Comparison of ENCODE assay signal across 1 fruit fly cellular context in genomic region chr3R:23300091-23300918, dm6.
TF ChIP-seq lines count a peak whose summit lies in the region.

No protein-coding gene starts in this region.

TF ChIP-seq in whole organism, embryonic, 481 proteins besides CTCF, POLR2A, EP300 and RAD21 (continued from another document):
- TF ChIP-seq CG10543 (GFP tag; optimal IDR thresholded peaks at IDR 0.05; lab: Kevin White, UChicago) (no peak), tll (GFP tag; optimal IDR thresholded peaks at IDR 0.05; lab: Kevin White, UChicago) (peak in 1 of 2 experiments; percentile 41), ara (GFP tag; IDR thresholded peaks at IDR 0.05; lab: Robert Waterston, UW) (0 out of 2 replicates have a peak, but pooled peaks have one; percentile 23), CHES-1-like (GFP tag; optimal IDR thresholded peaks at IDR 0.05; lab: Kevin White, UChicago) (peak; percentile 3), chif (GFP tag; optimal IDR thresholded peaks at IDR 0.05; lab: Kevin White, UChicago) (peak; percentile 38 to 75), CG12236 (GFP tag; optimal IDR thresholded peaks at IDR 0.05; lab: Kevin White, UChicago) (peak; percentile 22), twi (tag; optimal IDR thresholded peaks at IDR 0.05; lab: Kevin White, UChicago) (peak; percentile 95), CG9437 (GFP tag; optimal IDR thresholded peaks at IDR 0.05; lab: Kevin White, UChicago) (peak; percentile 24), cad (GFP tag; optimal IDR thresholded peaks at IDR 0.05; lab: Kevin White, UChicago) (peak; percentile 30), Kr (GFP tag; optimal IDR thresholded peaks at IDR 0.05; lab: Kevin White, UChicago) (no peak), zfh1 (GFP tag; IDR thresholded peaks at IDR 0.05; lab: Robert Waterston, UW) (peak; percentile 46; the same call in 2 of the 3 replicates), Gsc (GFP tag; IDR thresholded peaks at IDR 0.05; lab: Robert Waterston, UW) (no peak), CG7786 (GFP tag; optimal IDR thresholded peaks at IDR 0.05; lab: Kevin White, UChicago) (peak; percentile 20), sd (tag; optimal IDR thresholded peaks at IDR 0.05; lab: Kevin White, UChicago) (no peak), crol (GFP tag; IDR thresholded peaks at IDR 0.05; lab: Robert Waterston, UW) (no peak), CoRest (tag; optimal IDR thresholded peaks at IDR 0.05; lab: Kevin White, UChicago) (peak; percentile 37), CG33557 (GFP tag; optimal IDR thresholded peaks at IDR 0.05; lab: Kevin White, UChicago) (peak; percentile 60), org-1 (GFP tag; optimal IDR thresholded peaks at IDR 0.05; lab: Kevin White, UChicago) (peak; percentile 30), row (GFP tag; IDR thresholded peaks at IDR 0.05; lab: Robert Waterston, UW) (peak; percentile 65), CG4404 (GFP tag; IDR thresholded peaks at IDR 0.05; lab: Robert Waterston, UW) (peak; percentile 55; the same call in 1 of the 2 replicates), Optix (GFP tag; IDR thresholded peaks at IDR 0.05; lab: Robert Waterston, UW) (no peak), CG18764 (GFP tag; optimal IDR thresholded peaks at IDR 0.05; lab: Kevin White, UChicago) (no peak), Hr39 (optimal IDR thresholded peaks at IDR 0.05; lab: Kevin White, UChicago) (no peak), ash1 (GFP tag; optimal IDR thresholded peaks at IDR 0.05; lab: Kevin White, UChicago) (no peak), CG11504 (tag; optimal IDR thresholded peaks at IDR 0.05; lab: Kevin White, UChicago) (no peak), CG2712 (tag; optimal IDR thresholded peaks at IDR 0.05; lab: Kevin White, UChicago) (peak; percentile 63), Doc3 (GFP tag; IDR thresholded peaks at IDR 0.05; lab: Robert Waterston, UW; ENCODE audit: partially characterized antibody) (no peak), chn (GFP tag; optimal IDR thresholded peaks at IDR 0.05; lab: Kevin White, UChicago) (peak; percentile 57), Hsf (GFP tag; optimal IDR thresholded peaks at IDR 0.05; lab: Kevin White, UChicago) (peak; percentile 53), CG12071 (GFP tag; optimal IDR thresholded peaks at IDR 0.05; lab: Kevin White, UChicago) (no peak), CG15696 (tag; optimal IDR thresholded peaks at IDR 0.05; lab: Kevin White, UChicago) (peak; percentile 48), CG1529 (GFP tag; optimal IDR thresholded peaks at IDR 0.05; lab: Kevin White, UChicago) (peak; percentile 47), CG14710 (tag; optimal IDR thresholded peaks at IDR 0.05; lab: Kevin White, UChicago) (peak; percentile 11), B-H2 (GFP tag; optimal IDR thresholded peaks at IDR 0.05; lab: Kevin White, UChicago) (no peak), D19B (GFP tag; optimal IDR thresholded peaks at IDR 0.05; lab: Kevin White, UChicago) (no peak), CG6689 (GFP tag; IDR thresholded peaks at IDR 0.05; lab: Robert Waterston, UW) (0 out of 2 replicates have a peak, but pooled peaks have one; percentile 18), CG13775 (GFP tag; optimal IDR thresholded peaks at IDR 0.05; lab: Kevin White, UChicago) (peak; percentile 59), gcm (GFP tag; optimal IDR thresholded peaks at IDR 0.05; lab: Kevin White, UChicago) (peak; percentile 49), zf30C (GFP tag; optimal IDR thresholded peaks at IDR 0.05; lab: Kevin White, UChicago) (peak; percentile 97), pnt (GFP tag; optimal IDR thresholded peaks at IDR 0.05; lab: Kevin White, UChicago) (peak; percentile 10), CG8281 (tag; optimal IDR thresholded peaks at IDR 0.05; lab: Kevin White, UChicago) (no peak), Chrac-16 (GFP tag; optimal IDR thresholded peaks at IDR 0.05; lab: Kevin White, UChicago) (peak; percentile 68), CG17568 (GFP tag; optimal IDR thresholded peaks at IDR 0.05; lab: Kevin White, UChicago) (peak; percentile 20), bsh (GFP tag; optimal IDR thresholded peaks at IDR 0.05; lab: Kevin White, UChicago) (peak in 1 of 2 experiments; percentile 71), Ets97D (GFP tag; optimal IDR thresholded peaks at IDR 0.05; lab: Kevin White, UChicago) (no peak), crp (GFP tag; optimal IDR thresholded peaks at IDR 0.05; lab: Kevin White, UChicago) (peak in 1 of 2 experiments; percentile 19), CG10959 (GFP tag; IDR thresholded peaks at IDR 0.05; lab: Robert Waterston, UW) (peak; percentile 64), oc (tag; optimal IDR thresholded peaks at IDR 0.05; lab: Kevin White, UChicago) (peak; percentile 16), Hand (GFP tag; optimal IDR thresholded peaks at IDR 0.05; lab: Kevin White, UChicago) (no peak), croc (GFP tag; conservative IDR thresholded peaks at IDR 0.05; lab: Robert Waterston, UW) (no peak; the same call in 2 of the 3 replicates), CG12942 (GFP tag; optimal IDR thresholded peaks at IDR 0.05; lab: Kevin White, UChicago) (peak; percentile 6), Elba2 (GFP tag; optimal IDR thresholded peaks at IDR 0.05; lab: Kevin White, UChicago) (peak; percentile 58), sc (optimal IDR thresholded peaks at IDR 0.05; lab: Kevin White, UChicago) (no peak), sc (GFP tag; optimal IDR thresholded peaks at IDR 0.05; lab: Kevin White, UChicago) (peak; percentile 34), Nf-YB (GFP tag; optimal IDR thresholded peaks at IDR 0.05; lab: Kevin White, UChicago) (peak; percentile 17), ac (GFP tag; optimal IDR thresholded peaks at IDR 0.05; lab: Kevin White, UChicago) (peak; percentile 65), CG17829 (tag; optimal IDR thresholded peaks at IDR 0.05; lab: Kevin White, UChicago) (peak; percentile 26), fd102C (GFP tag; optimal IDR thresholded peaks at IDR 0.05; lab: Kevin White, UChicago) (peak; percentile 88), gce (GFP tag; IDR thresholded peaks at IDR 0.05; lab: Robert Waterston, UW) (no peak), CG1832 (GFP tag; optimal IDR thresholded peaks at IDR 0.05; lab: Kevin White, UChicago) (no peak), Eip74EF (GFP tag; optimal IDR thresholded peaks at IDR 0.05; lab: Kevin White, UChicago) (no peak), zen (tag; optimal IDR thresholded peaks at IDR 0.05; lab: Kevin White, UChicago) (peak; percentile 73), CG15479 (GFP tag; optimal IDR thresholded peaks at IDR 0.05; lab: Kevin White, UChicago) (peak; percentile 92), Xrp1 (GFP tag; IDR thresholded peaks at IDR 0.05; lab: Robert Waterston, UW) (peak; percentile 66), CG2875 (GFP tag; optimal IDR thresholded peaks at IDR 0.05; lab: Kevin White, UChicago) (peak; percentile 32), CG14441 (GFP tag; IDR thresholded peaks at IDR 0.05; lab: Robert Waterston, UW) (no peak), cg (GFP tag; optimal IDR thresholded peaks at IDR 0.05; lab: Kevin White, UChicago) (peak; percentile 56), Dp (GFP tag; optimal IDR thresholded peaks at IDR 0.05; lab: Kevin White, UChicago) (no peak), CG4707 (GFP tag; optimal IDR thresholded peaks at IDR 0.05; lab: Kevin White, UChicago) (peak; percentile 2), Usf (GFP tag; optimal IDR thresholded peaks at IDR 0.05; lab: Kevin White, UChicago) (peak; percentile 48), pum (GFP tag; optimal IDR thresholded peaks at IDR 0.05; lab: Kevin White, UChicago) (peak; percentile 5), CG30403 (GFP tag; optimal IDR thresholded peaks at IDR 0.05; lab: Kevin White, UChicago) (peak; percentile 48), ind (GFP tag; optimal IDR thresholded peaks at IDR 0.05; lab: Kevin White, UChicago) (no peak), CG43689 (GFP tag; IDR thresholded peaks at IDR 0.05; lab: Robert Waterston, UW) (no peak), NC2β (GFP tag; optimal IDR thresholded peaks at IDR 0.05; lab: Kevin White, UChicago) (peak; percentile 58), Mes4 (GFP tag; optimal IDR thresholded peaks at IDR 0.05; lab: Kevin White, UChicago) (peak; percentile 41), CG2202 (tag; optimal IDR thresholded peaks at IDR 0.05; lab: Kevin White, UChicago) (peak; percentile 63), lilli (GFP tag; optimal IDR thresholded peaks at IDR 0.05; lab: Kevin White, UChicago) (peak; percentile 45), C15 (GFP tag; IDR thresholded peaks at IDR 0.05; lab: Robert Waterston, UW) (no peak), ewg (GFP tag; optimal IDR thresholded peaks at IDR 0.05; lab: Kevin White, UChicago) (peak; percentile 12), YL-1 (GFP tag; optimal IDR thresholded peaks at IDR 0.05; lab: Kevin White, UChicago) (no peak), CG1602 (GFP tag; optimal IDR thresholded peaks at IDR 0.05; lab: Kevin White, UChicago) (peak; percentile 55)
